Fruit fly (Drosophila melanogaster): Measurements from ENCODE around the gene Dph4.
A peak's percentile ranks its signal among the peaks of the same experiment; 100 is the strongest.

Dph4 gene

DNA sequence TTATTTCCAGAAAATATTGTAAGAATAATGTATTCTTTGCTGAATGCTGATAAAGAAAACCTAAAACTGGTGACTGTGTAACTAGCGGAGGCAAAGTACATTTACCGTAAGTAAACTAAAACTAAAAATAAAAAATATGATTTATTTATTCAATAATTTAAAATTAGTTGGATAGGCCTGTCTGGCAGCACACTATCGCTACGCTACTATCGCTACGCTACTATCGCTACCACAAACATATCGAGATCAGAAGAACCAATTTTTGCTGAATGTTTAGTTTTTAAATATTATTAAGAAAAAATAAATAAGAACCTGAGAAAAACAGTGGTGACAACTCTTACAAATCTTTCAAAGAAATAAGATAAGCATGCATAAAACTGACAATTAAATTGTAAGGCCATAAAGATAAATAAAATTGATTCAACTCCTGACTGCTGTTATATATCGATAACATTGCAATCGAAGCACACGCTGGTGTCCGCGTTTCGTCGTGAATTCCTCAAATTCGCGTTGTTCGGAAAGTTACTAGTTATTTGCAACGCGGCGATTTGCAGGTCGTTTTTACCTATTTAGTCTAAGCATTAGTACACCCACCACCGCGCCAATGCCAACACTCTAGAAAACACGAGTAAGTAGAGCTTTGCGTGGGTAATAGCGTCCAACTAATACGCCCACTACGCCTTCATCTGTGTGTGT is 36.4 kb upstream of the Dph4 start, which contains the start of gene Wdr33 (continued):
- TF ChIP-seq Antp (GFP tag; optimal IDR thresholded peaks at IDR 0.05) (no peak), zfh2 (GFP tag; optimal IDR thresholded peaks at IDR 0.05) (no peak), H15 (GFP tag; IDR thresholded peaks at IDR 0.05) (0 out of 3 replicates have a peak, but pooled peaks have one; percentile 7), tgo (GFP tag; IDR thresholded peaks at IDR 0.05) (no peak), dati (GFP tag; IDR thresholded peaks at IDR 0.05) (no peak), Lhr (GFP tag; optimal IDR thresholded peaks at IDR 0.05) (peak; percentile 20), CG16779 (GFP tag; IDR thresholded peaks at IDR 0.05) (no peak), vnd (GFP tag; IDR thresholded peaks at IDR 0.05; ENCODE audit: partially characterized antibody) (peak; percentile 88), CG3838 (GFP tag; optimal IDR thresholded peaks at IDR 0.05) (no peak), Scr (GFP tag; IDR thresholded peaks at IDR 0.05; ENCODE audit: partially characterized antibody) (peak; percentile 95), hb (GFP tag; IDR thresholded peaks at IDR 0.05; ENCODE audit: partially characterized antibody) (peak; percentile 84), CG16815 (GFP tag; optimal IDR thresholded peaks at IDR 0.05) (peak; percentile 30), slbo (GFP tag; IDR thresholded peaks at IDR 0.05) (peak; percentile 7; the same call in 1 of the 2 replicates), CG6654 (GFP tag; optimal IDR thresholded peaks at IDR 0.05) (no peak), CG14860 (GFP tag; IDR thresholded peaks at IDR 0.05; ENCODE audit: partially characterized antibody) (peak; percentile 83), unpg (GFP tag; optimal IDR thresholded peaks at IDR 0.05) (peak; percentile 31), CG32532 (GFP tag; IDR thresholded peaks at IDR 0.05) (peak; percentile 62), CG7372 (GFP tag; IDR thresholded peaks at IDR 0.05) (no peak), her (GFP tag; optimal IDR thresholded peaks at IDR 0.05) (peak; percentile 1), CoRest (tag; optimal IDR thresholded peaks at IDR 0.05) (peak; percentile 71), CG30020 (tag; optimal IDR thresholded peaks at IDR 0.05) (peak; percentile 35), HLH4C (GFP tag; IDR thresholded peaks at IDR 0.05; ENCODE audit: partially characterized antibody) (peak; percentile 84), CG7963 (GFP tag; IDR thresholded peaks at IDR 0.05; ENCODE audit: partially characterized antibody) (peak; percentile 83), lilli (GFP tag; optimal IDR thresholded peaks at IDR 0.05) (peak; percentile 22), aop (GFP tag; IDR thresholded peaks at IDR 0.05) (no peak), Dll (GFP tag; IDR thresholded peaks at IDR 0.05; ENCODE audit: partially characterized antibody) (peak; percentile 96), CG10267 (tag; optimal IDR thresholded peaks at IDR 0.05) (peak; percentile 5), Oaz (GFP tag; IDR thresholded peaks at IDR 0.05) (no peak), CG17385 (GFP tag; optimal IDR thresholded peaks at IDR 0.05) (peak; percentile 36), tin (GFP tag; optimal IDR thresholded peaks at IDR 0.05) (peak; percentile 8), CG7839 (tag; optimal IDR thresholded peaks at IDR 0.05) (no peak), CG9437 (GFP tag; optimal IDR thresholded peaks at IDR 0.05) (peak; percentile 45), cato (GFP tag; optimal IDR thresholded peaks at IDR 0.05; ENCODE audit: borderline replicate concordance) (peak; percentile 14), gcm (GFP tag; optimal IDR thresholded peaks at IDR 0.05) (no peak), CG18262 (tag; optimal IDR thresholded peaks at IDR 0.05) (peak; percentile 36), CG30431 (GFP tag; optimal IDR thresholded peaks at IDR 0.05) (no peak), Abd-B (GFP tag; optimal IDR thresholded peaks at IDR 0.05) (peak; percentile 57), MBD-R2 (GFP tag; IDR thresholded peaks at IDR 0.05) (peak; percentile 51), CG6272 (GFP tag; IDR thresholded peaks at IDR 0.05) (0 out of 2 replicates have a peak, but pooled peaks have one; percentile 19), CG15696 (tag; optimal IDR thresholded peaks at IDR 0.05) (peak; percentile 28), CG3163 (GFP tag; optimal IDR thresholded peaks at IDR 0.05) (no peak), tap (tag; optimal IDR thresholded peaks at IDR 0.05) (peak; percentile 29), danr (GFP tag; IDR thresholded peaks at IDR 0.05) (0 out of 2 replicates have a peak, but pooled peaks have one; percentile 17), CG3995 (GFP tag; optimal IDR thresholded peaks at IDR 0.05) (peak; percentile 60), H2.0 (GFP tag; IDR thresholded peaks at IDR 0.05) (peak; percentile 21; the same call in 1 of the 2 replicates), B-H1 (GFP tag; IDR thresholded peaks at IDR 0.05) (no peak), wor (GFP tag; IDR thresholded peaks at IDR 0.05) (0 out of 2 replicates have a peak, but pooled peaks have one; percentile 13), Drgx (GFP tag; IDR thresholded peaks at IDR 0.05) (peak; percentile 18; the same call in 1 of the 2 replicates), CG1602 (GFP tag; optimal IDR thresholded peaks at IDR 0.05) (peak; percentile 37)
